Worm (Caenorhabditis elegans) whole organism, early embryonic: ENCODE measurements around the gene C03B1.7.

Source experiments
- B0310.2 ChIP-seq: sonication (generic microtip); optimal IDR thresholded peaks from 2 replicates; lab custom pipeline; 2016; ENCODE audit warnings: mild to moderate bottlenecking, missing genetic modification characterization, missing compliant biosample characterization
- ama-1 ChIP-seq: fragments of 150-350 bp; optimal IDR thresholded peaks from 2 replicates; lab custom pipeline; 2014
- hmbx-1 ChIP-seq: sonication (generic microtip); optimal IDR thresholded peaks from 2 replicates; lab custom pipeline; 2016; ENCODE audit warnings: mild to moderate bottlenecking, missing genetic modification characterization, missing compliant biosample characterization
- hmg-4 ChIP-seq: fragments of 200-800 bp; sonication (Bioruptor generic); optimal IDR thresholded peaks from 2 replicates; lab custom pipeline; 2018; ENCODE audit warnings: mild to moderate bottlenecking, missing genetic modification characterization, missing compliant biosample characterization
- tra-4 ChIP-seq: sonication (generic microtip); optimal IDR thresholded peaks from 2 replicates; lab custom pipeline; 2017; ENCODE audit warnings: missing genetic modification characterization, missing compliant biosample characterization

ce11 chrX:6347013-6347412 is 5.4 kb downstream of the C03B1.7 start, which contains the start of gene C03B1.9:
- no peak for TF ChIP-seq hmbx-1 (tag; lab: Kevin White, UChicago)
- TF ChIP-seq ama-1 (lab: Kevin White, UChicago) = no peak
- TF ChIP-seq B0310.2 (tag; lab: Kevin White, UChicago) = no peak
- no peak for TF ChIP-seq tra-4 (tag; lab: Kevin White, UChicago)
- no peak for TF ChIP-seq hmg-4 (GFP tag; lab: Kevin White, UChicago)
